Worm (Caenorhabditis elegans) whole organism, early embryonic: ENCODE results near the gene npp-8.

Source experiments
- B0310.2 ChIP-seq: sonication (generic microtip); optimal IDR thresholded peaks from 2 replicates; lab custom pipeline; 2016; ENCODE audit warnings: mild to moderate bottlenecking, missing genetic modification characterization, missing compliant biosample characterization
- F13C5.2 ChIP-seq: sonication (generic microtip); optimal IDR thresholded peaks from 2 replicates; lab custom pipeline; 2017; ENCODE audit warnings: mild to moderate bottlenecking, missing genetic modification characterization, inconsistent platforms, missing compliant biosample characterization
- aly-1 ChIP-seq: sonication (generic microtip); optimal IDR thresholded peaks from 2 replicates; lab custom pipeline; 2016; ENCODE audit warnings: missing genetic modification characterization, missing compliant biosample characterization
- ama-1 ChIP-seq: fragments of 150-350 bp; optimal IDR thresholded peaks from 2 replicates; lab custom pipeline; 2014
- ceh-13 ChIP-seq: fragments of 200-800 bp; sonication (Bioruptor generic); optimal IDR thresholded peaks from 2 replicates; lab custom pipeline; 2018; ENCODE audit warnings: mild to moderate bottlenecking, missing genetic modification characterization, missing compliant biosample characterization
- ceh-36 ChIP-seq: sonication (generic microtip); optimal IDR thresholded peaks from 2 replicates; lab custom pipeline; 2016; ENCODE audit warnings: missing genetic modification characterization, inconsistent platforms, missing compliant biosample characterization
- ets-7 ChIP-seq: sonication (generic microtip); optimal IDR thresholded peaks from 2 replicates; lab custom pipeline; 2016; ENCODE audit warnings: missing genotype, missing genetic modification characterization, missing compliant biosample characterization
- flt-1 ChIP-seq: fragments of 200-800 bp; sonication (Bioruptor generic); IDR thresholded peaks from 2 replicates; pipeline ENCODE4 v1.3.6; 2022; ENCODE audit warnings: missing genetic modification characterization, missing compliant biosample characterization
- hmbx-1 ChIP-seq: sonication (generic microtip); optimal IDR thresholded peaks from 2 replicates; lab custom pipeline; 2016; ENCODE audit warnings: mild to moderate bottlenecking, missing genetic modification characterization, missing compliant biosample characterization
- hmg-4 ChIP-seq: fragments of 200-800 bp; sonication (Bioruptor generic); optimal IDR thresholded peaks from 2 replicates; lab custom pipeline; 2018; ENCODE audit warnings: mild to moderate bottlenecking, missing genetic modification characterization, missing compliant biosample characterization
- hnd-1 ChIP-seq: sonication (generic microtip); optimal IDR thresholded peaks from 2 replicates; lab custom pipeline; 2016; ENCODE audit warnings: missing genetic modification characterization, missing compliant biosample characterization
- pes-1 ChIP-seq: fragments of 200-800 bp; sonication (Bioruptor generic); IDR thresholded peaks from 2 replicates; pipeline ENCODE4 v1.3.6; 2022; ENCODE audit warnings: missing genetic modification reagents, missing genetic modification characterization, missing compliant biosample characterization
- scrt-1 ChIP-seq: fragments of 200-800 bp; sonication (Bioruptor generic); IDR thresholded peaks from 2 replicates; pipeline ENCODE4 v1.3.6; 2022; ENCODE audit warnings: missing genetic modification characterization, missing compliant biosample characterization
- sea-1 ChIP-seq: fragments of 200-800 bp; sonication (Bioruptor generic); conservative IDR thresholded peaks from 2 replicates; pipeline ENCODE4 v1.3.6; 2022; ENCODE audit warnings: missing genetic modification characterization, missing compliant biosample characterization
- tbx-11 ChIP-seq: fragments of 200-800 bp; sonication (Bioruptor generic); IDR thresholded peaks from 2 replicates; pipeline ENCODE4 v1.3.6; 2022; ENCODE audit warnings: missing genetic modification characterization, missing compliant biosample characterization
- tbx-37 ChIP-seq: fragments of 200-800 bp; sonication (Bioruptor generic); conservative IDR thresholded peaks from 2 replicates; pipeline ENCODE4 v1.3.6; 2022; ENCODE audit warnings: missing genetic modification reagents, missing genetic modification characterization, missing compliant biosample characterization
- tra-4 ChIP-seq: sonication (generic microtip); optimal IDR thresholded peaks from 2 replicates; lab custom pipeline; 2017; ENCODE audit warnings: missing genetic modification characterization, missing compliant biosample characterization

Gene npp-8

ce11 chrIV:1563476-1564131 lies 32.0 kb downstream of the npp-8 start, which contains the start of gene Y41D4B.15:
Y41D4B.15 (plus strand) TSS chrIV:1564081.
- TF ChIP-seq aly-1 (tag; lab: Kevin White, UChicago) = no peak
- no peak for TF ChIP-seq ama-1
- no peak for TF ChIP-seq tbx-11 (GFP tag; lab: Robert Waterston, UW)
- no peak for TF ChIP-seq hmg-4 (GFP tag; lab: Kevin White, UChicago)
- no peak for TF ChIP-seq ets-7 (tag; lab: Kevin White, UChicago)
- TF ChIP-seq F13C5.2 (tag; lab: Kevin White, UChicago) = no peak
- TF ChIP-seq scrt-1 (GFP tag; lab: Robert Waterston, UW) = no peak
- no peak for TF ChIP-seq tbx-37 (GFP tag; lab: Robert Waterston, UW)
- TF ChIP-seq pes-1 (GFP tag; lab: Robert Waterston, UW) = no peak
- TF ChIP-seq hmbx-1 (tag; lab: Kevin White, UChicago) = no peak
- no peak for TF ChIP-seq ceh-13 (GFP tag; lab: Kevin White, UChicago)

- no peak for TF ChIP-seq B0310.2
- TF ChIP-seq tbx-37 (GFP tag; lab: Robert Waterston, UW) = no peak
- TF ChIP-seq flt-1 (GFP tag; lab: Robert Waterston, UW) = no peak
- no peak for TF ChIP-seq ceh-13 (GFP tag; lab: Kevin White, UChicago)
- no peak for TF ChIP-seq ama-1
- no peak for TF ChIP-seq hmg-4 (GFP tag; lab: Kevin White, UChicago)
- no peak for TF ChIP-seq pes-1 (GFP tag; lab: Robert Waterston, UW)
- no peak for TF ChIP-seq ceh-36 (tag; lab: Kevin White, UChicago)
- TF ChIP-seq scrt-1 (GFP tag; lab: Robert Waterston, UW) = no peak
- TF ChIP-seq hmbx-1 (tag; lab: Kevin White, UChicago) = no peak
Observed at ce11 chrIV:1561884-1562283, 33.7 kb downstream of the npp-8 start, which contains the start of gene hpo-6. hpo-6 (plus strand) TSS chrIV:1562184.

- TF ChIP-seq ceh-36 (tag; lab: Kevin White, UChicago) (no peak), hnd-1 (tag; lab: Kevin White, UChicago) (no peak), F13C5.2 (tag; lab: Kevin White, UChicago) (no peak), flt-1 (GFP tag; lab: Robert Waterston, UW) (no peak), sea-1 (GFP tag; lab: Robert Waterston, UW) (no peak), tra-4 (tag; lab: Kevin White, UChicago) (no peak), ama-1 (no peak), ceh-13 (GFP tag; lab: Kevin White, UChicago) (no peak), aly-1 (tag; lab: Kevin White, UChicago) (no peak), B0310.2 (no peak), tbx-37 (GFP tag; lab: Robert Waterston, UW) (no peak)
Observed at ce11 chrIV:1559931-1560330, 35.7 kb downstream of the npp-8 start, which contains the start of gene Y41D4B.17. Y41D4B.17 (plus strand) TSS chrIV:1560104.

- TF ChIP-seq tbx-11 (GFP tag; lab: Robert Waterston, UW) (no peak), flt-1 (GFP tag; lab: Robert Waterston, UW) (no peak), F13C5.2 (tag; lab: Kevin White, UChicago) (no peak), ets-7 (tag; lab: Kevin White, UChicago) (no peak), aly-1 (tag; lab: Kevin White, UChicago) (no peak), ceh-36 (tag; lab: Kevin White, UChicago) (no peak), tbx-37 (GFP tag; lab: Robert Waterston, UW) (no peak)
Observed at ce11 chrIV:1555021-1555720, 40.5 kb downstream of the npp-8 start, which contains the start of gene C34H4.1. C34H4.1 (plus strand) TSS chrIV:1555579.

ce11 chrIV:1553195-1553918 lies 42.3 kb downstream of the npp-8 start, which contains the start of gene C34H4.2:
C34H4.2 (plus strand) TSS chrIV:1553752.
- TF ChIP-seq tbx-37 (GFP tag; lab: Robert Waterston, UW) (no peak), pes-1 (GFP tag; lab: Robert Waterston, UW) (no peak), tbx-11 (GFP tag; lab: Robert Waterston, UW) (no peak), ets-7 (tag; lab: Kevin White, UChicago) (no peak), flt-1 (GFP tag; lab: Robert Waterston, UW) (no peak), aly-1 (tag; lab: Kevin White, UChicago) (no peak), hnd-1 (tag; lab: Kevin White, UChicago) (no peak), B0310.2 (no peak), ceh-13 (GFP tag; lab: Kevin White, UChicago) (no peak), ceh-36 (tag; lab: Kevin White, UChicago) (no peak), hmg-4 (GFP tag; lab: Kevin White, UChicago) (no peak), sea-1 (GFP tag; lab: Robert Waterston, UW) (no peak), tra-4 (tag; lab: Kevin White, UChicago) (no peak), F13C5.2 (tag; lab: Kevin White, UChicago) (no peak), hmbx-1 (tag; lab: Kevin White, UChicago) (no peak)

- TF ChIP-seq scrt-1 (GFP tag; lab: Robert Waterston, UW) (no peak), aly-1 (tag; lab: Kevin White, UChicago) (no peak), F13C5.2 (tag; lab: Kevin White, UChicago) (no peak), hnd-1 (tag; lab: Kevin White, UChicago) (no peak), pes-1 (GFP tag; lab: Robert Waterston, UW) (no peak), ceh-13 (GFP tag; lab: Kevin White, UChicago) (no peak), flt-1 (GFP tag; lab: Robert Waterston, UW) (no peak), hmg-4 (GFP tag; lab: Kevin White, UChicago) (no peak), tra-4 (tag; lab: Kevin White, UChicago) (no peak), ama-1 (no peak), tbx-37 (GFP tag; lab: Robert Waterston, UW) (no peak), hmbx-1 (tag; lab: Kevin White, UChicago) (no peak), tbx-11 (GFP tag; lab: Robert Waterston, UW) (no peak), ets-7 (tag; lab: Kevin White, UChicago) (no peak), B0310.2 (no peak), ceh-36 (tag; lab: Kevin White, UChicago) (no peak), sea-1 (GFP tag; lab: Robert Waterston, UW) (no peak)
Observed at ce11 chrIV:1550578-1550977, 45.0 kb downstream of the npp-8 start, which contains the start of gene tag-244. tag-244 (plus strand) TSS chrIV:1550878.
